Worm (Caenorhabditis elegans) whole organism, mixed stage, embryonic: ENCODE measurements around the gene T21D12.14.

Source experiments
- blmp-1 ChIP-seq: fragments of 150-350 bp; optimal IDR thresholded peaks from 2 replicates; lab custom pipeline; 2014; ENCODE audit warnings: missing biosample characterization, missing genetic modification characterization
- ces-1 ChIP-seq: fragments of 150-350 bp; optimal IDR thresholded peaks from 2 replicates; lab custom pipeline; 2014; ENCODE audit warnings: missing biosample characterization, missing genetic modification reagents, missing genetic modification characterization
- cnd-1 ChIP-seq: fragments of 200-800 bp; sonication (Bioruptor generic); optimal IDR thresholded peaks from 2 replicates; lab custom pipeline; 2018; ENCODE audit warnings: mild to moderate bottlenecking, missing genetic modification characterization, missing compliant biosample characterization
- elt-3 ChIP-seq: fragments of 150-350 bp; optimal IDR thresholded peaks from 2 replicates; lab custom pipeline; 2014; ENCODE audit warnings: missing biosample characterization, missing genetic modification characterization
- lsy-2 ChIP-seq: fragments of 150-350 bp; optimal IDR thresholded peaks from 2 replicates; lab custom pipeline; 2014; ENCODE audit warnings: missing biosample characterization, missing genetic modification characterization
- mls-2 ChIP-seq: sonication (generic microtip); optimal IDR thresholded peaks from 2 replicates; lab custom pipeline; 2016; ENCODE audit warnings: mild to moderate bottlenecking, missing genetic modification characterization, moderate library complexity, missing compliant biosample characterization
- nhr-2 ChIP-seq: fragments of 150-350 bp; optimal IDR thresholded peaks from 2 replicates; lab custom pipeline; 2014; ENCODE audit warnings: missing biosample characterization, missing genetic modification characterization
- nhr-28 ChIP-seq: fragments of 150-350 bp; optimal IDR thresholded peaks from 2 replicates; lab custom pipeline; 2014; ENCODE audit warnings: missing biosample characterization, missing genetic modification characterization
- pha-4 ChIP-seq: fragments of 150-350 bp; optimal IDR thresholded peaks from 2 replicates; lab custom pipeline; 2018; ENCODE audit warnings: missing biosample characterization, missing genetic modification reagents, missing genetic modification characterization
- snpc-4 ChIP-seq: fragments of 150-350 bp; optimal IDR thresholded peaks from 2 replicates; lab custom pipeline; 2014; ENCODE audit warnings: missing biosample characterization, missing genetic modification characterization
- sptf-1 ChIP-seq: sonication (generic microtip); optimal IDR thresholded peaks from 2 replicates; lab custom pipeline; 2017; ENCODE audit warnings: mild to moderate bottlenecking, missing genetic modification characterization, moderate library complexity, missing compliant biosample characterization
- unc-62 ChIP-seq: fragments of 150-350 bp; optimal IDR thresholded peaks from 2 replicates; lab custom pipeline; 2014; ENCODE audit warnings: missing biosample characterization, missing genetic modification reagents, missing genetic modification characterization
- zip-8 ChIP-seq: fragments of 150-350 bp; optimal IDR thresholded peaks from 2 replicates; lab custom pipeline; 2014; ENCODE audit warnings: missing biosample characterization, missing genetic modification characterization

DNA sequence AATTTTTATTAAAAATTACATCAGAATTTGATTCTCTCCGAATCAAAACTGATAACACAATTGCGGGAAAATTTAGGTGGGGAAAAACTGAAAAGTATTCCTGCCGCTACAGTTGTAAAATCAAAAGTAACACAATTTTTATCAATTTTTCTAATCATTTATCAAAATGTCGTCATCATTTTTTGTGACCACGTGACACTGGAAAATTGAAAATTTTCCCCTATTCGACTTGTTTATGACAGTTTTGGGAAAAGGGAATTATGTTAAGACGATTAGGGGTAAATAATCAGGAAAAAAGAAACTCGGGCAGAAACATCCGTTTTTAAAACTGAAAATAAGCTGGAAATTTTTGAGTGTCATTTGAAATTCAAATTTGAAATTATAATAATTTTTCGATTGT is 8.9 kb upstream of the T21D12.14 start:
- TF ChIP-seq snpc-4 (tag; lab: Kevin White, UChicago) (no peak), nhr-28 (tag; lab: Kevin White, UChicago) (no peak), lsy-2 (tag; lab: Kevin White, UChicago) (no peak), cnd-1 (no peak), elt-3 (tag; lab: Kevin White, UChicago) (no peak), ces-1 (GFP tag; lab: Kevin White, UChicago) (no peak), unc-62 (GFP tag; lab: Kevin White, UChicago) (no peak), mls-2 (tag; lab: Kevin White, UChicago) (no peak), zip-8 (no peak), nhr-2 (tag; lab: Kevin White, UChicago) (no peak), blmp-1 (no peak), pha-4 (tag; lab: Kevin White, UChicago) (no peak), sptf-1 (no peak)
